Worm (Caenorhabditis elegans) whole organism, late embryonic: Measurements from ENCODE around the gene C15F1.8.

Experiments
- K02D7.2 ChIP-seq: sonication (generic microtip); optimal IDR thresholded peaks from 2 replicates; lab custom pipeline; 2017; ENCODE audit warnings: mild to moderate bottlenecking, missing genetic modification characterization, missing compliant biosample characterization
- ama-1 ChIP-seq: fragments of 150-350 bp; optimal IDR thresholded peaks from 2 replicates; lab custom pipeline; 2014
- ceh-30 ChIP-seq: fragments of 150-350 bp; optimal IDR thresholded peaks from 2 replicates; lab custom pipeline; 2014; ENCODE audit warnings: missing biosample characterization, missing genetic modification characterization
- che-1 ChIP-seq: sonication (generic microtip); optimal IDR thresholded peaks from 2 replicates; lab custom pipeline; 2016; ENCODE audit warnings: mild to moderate bottlenecking, missing genetic modification characterization, missing compliant biosample characterization
- dmd-4 ChIP-seq: sonication (generic microtip); optimal IDR thresholded peaks from 2 replicates; lab custom pipeline; 2016; ENCODE audit warnings: borderline replicate concordance, missing genetic modification characterization, missing compliant biosample characterization
- dve-1 ChIP-seq: sonication (generic microtip); optimal IDR thresholded peaks from 2 replicates; lab custom pipeline; 2017; ENCODE audit warnings: antibody characterized with exemption, mild to moderate bottlenecking, missing genetic modification characterization, missing compliant biosample characterization
- gmeb-2 ChIP-seq: sonication (generic microtip); optimal IDR thresholded peaks from 2 replicates; lab custom pipeline; 2016; ENCODE audit warnings: missing genetic modification characterization, inconsistent platforms, missing compliant biosample characterization
- nfya-1 ChIP-seq: sonication (generic microtip); optimal IDR thresholded peaks from 2 replicates; lab custom pipeline; 2017; ENCODE audit warnings: missing genetic modification characterization, mild to moderate bottlenecking, missing compliant biosample characterization, antibody characterized with exemption, moderate library complexity
- tbx-2 ChIP-seq: sonication (generic microtip); optimal IDR thresholded peaks from 2 replicates; lab custom pipeline; 2016; ENCODE audit warnings: missing genetic modification characterization, missing compliant biosample characterization
- unc-86 ChIP-seq: sonication (generic microtip); optimal IDR thresholded peaks from 2 replicates; lab custom pipeline; 2016; ENCODE audit warnings: missing genetic modification characterization, missing compliant biosample characterization
- zip-5 ChIP-seq: sonication (generic microtip); optimal IDR thresholded peaks from 2 replicates; lab custom pipeline; 2016; ENCODE audit warnings: missing genetic modification characterization, missing compliant biosample characterization

- TF ChIP-seq ama-1 (lab: Kevin White, UChicago) (no peak), zip-5 (tag; lab: Kevin White, UChicago) (no peak), che-1 (tag; lab: Kevin White, UChicago) (no peak), dmd-4 (tag; lab: Kevin White, UChicago) (no peak), tbx-2 (no peak), gmeb-2 (tag; lab: Kevin White, UChicago) (no peak), ceh-30 (no peak), K02D7.2 (tag; lab: Kevin White, UChicago) (no peak), unc-86 (no peak), dve-1 (tag; lab: Kevin White, UChicago) (no peak), nfya-1 (no peak)
These were observed 5.4 kb downstream of the C15F1.8 start, which contains the start of gene art-1 for ce11 chrII:6972185-6972737.
